Fruit fly (Drosophila melanogaster) whole organism, prepupa: ENCODE measurements around the gene yellow-e2.
A peak's percentile ranks its signal among the peaks of the same experiment; 100 is the strongest.

Experiments used
- CG3032 ChIP-seq: fragments of 200-800 bp; optimal IDR thresholded peaks from 2 replicates; lab custom pipeline; 2019; ENCODE audit warnings: missing biosample characterization, mild to moderate bottlenecking, missing genetic modification characterization, moderate library complexity
- CG6163 ChIP-seq: fragments of 200-800 bp; sonication (Bioruptor generic); IDR thresholded peaks from 3 replicates; pipeline ENCODE4 v1.3.6; 2022; ENCODE audit warnings: missing biosample characterization, missing genetic modification characterization
- Ets96B ChIP-seq: fragments of 200-800 bp; optimal IDR thresholded peaks from 2 replicates; lab custom pipeline; 2019; ENCODE audit warnings: missing biosample characterization, mild to moderate bottlenecking, missing genetic modification characterization, moderate library complexity
- Smox ChIP-seq: fragments of 200-800 bp; sonication (Bioruptor generic); optimal IDR thresholded peaks from 3 replicates; lab custom pipeline; 2016; ENCODE audit warnings: missing biosample characterization, missing genetic modification characterization
- Sox14 ChIP-seq: fragments of 200-800 bp; sonication (Bioruptor generic); optimal IDR thresholded peaks from 3 replicates; lab custom pipeline; 2016; ENCODE audit warnings: missing biosample characterization, missing genetic modification characterization
- Sox15 ChIP-seq: fragments of 200-800 bp; sonication (Bioruptor generic); optimal IDR thresholded peaks from 3 replicates; lab custom pipeline; 2016; ENCODE audit warnings: missing biosample characterization, missing genetic modification characterization
- achi ChIP-seq: fragments of 200-800 bp; sonication (Bioruptor generic); optimal IDR thresholded peaks from 3 replicates; lab custom pipeline; 2016; ENCODE audit warnings: missing biosample characterization, missing genetic modification characterization
- eg ChIP-seq: fragments of 200-800 bp; sonication (Bioruptor generic); IDR thresholded peaks from 3 replicates; pipeline ENCODE4 v1.3.6; 2022; ENCODE audit warnings: missing biosample characterization, missing genetic modification characterization
- net ChIP-seq: fragments of 200-800 bp; sonication (Bioruptor generic); optimal IDR thresholded peaks from 3 replicates; lab custom pipeline; 2016; ENCODE audit warnings: missing biosample characterization, missing genetic modification characterization
- pdm3 ChIP-seq: fragments of 200-800 bp; sonication (Bioruptor generic); optimal IDR thresholded peaks from 3 replicates; lab custom pipeline; 2016; ENCODE audit warnings: missing biosample characterization, missing genetic modification characterization

DNA sequence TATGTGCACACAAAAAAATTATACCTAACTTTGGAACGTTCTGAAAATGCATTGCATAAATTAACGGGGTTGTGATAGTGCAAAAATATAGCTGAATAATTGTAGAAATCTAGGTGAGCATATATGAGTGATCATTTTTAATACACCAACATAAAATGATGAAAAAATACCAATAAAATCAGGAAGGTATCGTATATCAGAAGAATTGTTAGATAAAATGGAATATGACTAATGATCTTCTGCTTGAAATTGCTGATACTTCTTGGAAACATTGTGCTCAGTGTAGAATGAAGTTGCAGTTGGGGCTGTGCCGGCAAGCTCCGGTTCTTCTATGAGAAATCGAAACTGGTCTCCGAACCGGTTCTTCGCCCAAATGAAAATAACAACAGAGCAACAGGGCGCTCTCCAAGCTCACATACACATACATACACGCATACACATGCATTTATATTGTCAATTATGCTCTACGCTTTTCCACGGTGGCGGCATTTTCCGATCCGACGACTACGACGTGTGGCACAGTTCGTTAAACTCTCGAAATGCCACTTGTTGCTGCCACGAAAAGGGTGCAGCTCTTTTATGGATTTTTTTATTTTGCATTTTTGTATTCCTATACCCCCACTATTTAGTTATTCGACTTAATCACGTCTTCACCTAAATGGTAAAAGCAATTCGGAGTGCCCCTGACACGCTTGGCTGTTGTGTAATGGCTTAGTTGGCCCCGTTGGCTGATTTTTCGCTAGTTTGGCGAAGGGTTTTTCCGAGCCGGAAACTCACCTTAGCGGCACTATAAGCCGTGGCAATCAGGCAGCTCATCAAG, 5.7 kb downstream of the yellow-e2 start:
- TF ChIP-seq achi (peak; percentile 93), net (GFP tag; lab: Kevin White, UChicago) (peak; percentile 96), Sox14 (GFP tag; lab: Kevin White, UChicago) (peak; percentile 96), CG3032 (tag; lab: Kevin White, UChicago) (peak; percentile 96), Sox15 (GFP tag; lab: Kevin White, UChicago) (peak; percentile 92), eg (GFP tag; lab: Robert Waterston, UW) (peak; percentile 85; the same call in 2 of the 3 replicates), CG6163 (GFP tag; lab: Robert Waterston, UW) (peak; percentile 88), Smox (GFP tag; lab: Kevin White, UChicago) (peak; percentile 94), Ets96B (tag; lab: Kevin White, UChicago) (peak; percentile 93), pdm3 (GFP tag; lab: Kevin White, UChicago) (peak; percentile 97)
